Worm (Caenorhabditis elegans): ENCODE measurements around the gene faah-6.

faah-6 gene

ce11 chrIII:11703776-11704093, 53.5 kb downstream of the faah-6 start, which contains the start of gene col-95:
col-95 (plus strand) TSS chrIII:11703994.
- no peak for TF ChIP-seq lin-15B (tag; optimal IDR thresholded peaks at IDR 0.05)
- no peak for TF ChIP-seq R02D3.7 (tag; optimal IDR thresholded peaks at IDR 0.05)

ce11 chrIII:11704377-11704978, 54.2 kb downstream of the faah-6 start:
- TF ChIP-seq nhr-25 (tag; optimal IDR thresholded peaks at IDR 0.05) (no peak), ceh-9 (tag; optimal IDR thresholded peaks at IDR 0.05) (no peak), nhr-77 (tag; optimal IDR thresholded peaks at IDR 0.05) (no peak), nfya-1 (tag; optimal IDR thresholded peaks at IDR 0.05; ENCODE audit: insufficient read depth) (no peak), egl-27 (tag; optimal IDR thresholded peaks at IDR 0.05) (no peak)

DNA sequence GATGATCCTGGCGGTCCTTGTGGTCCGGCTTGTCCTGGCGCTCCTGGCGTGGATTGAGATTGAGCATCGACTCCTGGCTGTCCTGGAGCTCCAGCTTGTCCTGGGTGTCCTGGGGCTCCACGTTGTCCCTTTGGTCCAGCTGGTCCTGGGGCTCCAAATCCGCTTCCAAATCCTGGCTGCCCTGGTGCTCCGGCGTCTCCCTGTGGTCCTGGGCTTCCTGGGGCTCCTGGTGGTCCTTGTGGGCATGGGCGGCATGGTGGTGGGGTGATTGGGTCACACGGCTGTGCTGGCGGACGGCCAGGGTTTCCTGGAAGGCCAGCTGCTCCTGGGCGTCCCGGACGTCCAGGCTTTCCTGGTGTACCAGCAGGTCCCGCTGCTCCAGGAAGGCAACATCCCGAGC, 55.7 kb downstream of the faah-6 start:
- TF ChIP-seq skn-1 (tag; optimal IDR thresholded peaks at IDR 0.05): no peak
- TF ChIP-seq R02D3.7 (tag; optimal IDR thresholded peaks at IDR 0.05): no peak
- TF ChIP-seq nhr-11 (tag; optimal IDR thresholded peaks at IDR 0.05): no peak
